Worm (Caenorhabditis elegans): Measurements from ENCODE around the gene frpr-14.

The frpr-14 gene

ce11 chrII:621141-621540 is 29.6 kb upstream of the frpr-14 start (continued):
- TF ChIP-seq snpc-4 (GFP tag; optimal IDR thresholded peaks at IDR 0.05) (no peak), snpc-4 (tag; optimal IDR thresholded peaks at IDR 0.05) (no peak), hsf-1 (GFP tag; IDR thresholded peaks at IDR 0.05) (no peak), unc-62 (GFP tag; optimal IDR thresholded peaks at IDR 0.05) (peak; percentile 24), mel-28 (tag; optimal IDR thresholded peaks at IDR 0.05; ENCODE audit: borderline replicate concordance) (no peak)

DNA sequence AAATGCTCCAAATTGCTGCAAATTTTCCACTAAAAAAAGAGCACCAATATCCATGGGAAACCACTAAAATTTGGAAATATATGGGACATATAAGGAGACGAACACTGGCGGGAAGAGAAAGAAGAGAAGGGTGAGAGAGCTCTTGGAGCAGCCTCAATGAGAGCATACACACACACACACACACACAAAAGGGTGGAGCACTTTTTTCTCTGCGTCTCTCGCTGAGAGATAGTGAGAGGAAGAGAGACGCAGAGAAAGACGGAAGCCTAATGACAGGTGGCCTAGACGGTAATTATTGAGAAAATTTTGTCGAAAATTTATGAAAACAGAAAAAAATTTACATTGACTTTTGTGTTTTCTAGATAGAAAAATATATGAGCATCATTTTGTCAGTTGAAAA is 28.3 kb upstream of the frpr-14 start:
- no peak for TF ChIP-seq nhr-27 (tag; optimal IDR thresholded peaks at IDR 0.05)
- TF ChIP-seq Y79H2A.3 (GFP tag; conservative IDR thresholded peaks at IDR 0.05), result no peak
- TF ChIP-seq die-1 (tag; optimal IDR thresholded peaks at IDR 0.05), result no peak
- TF ChIP-seq egrh-3 (GFP tag; IDR thresholded peaks at IDR 0.05), result no peak
- TF ChIP-seq F55B11.4 (tag; optimal IDR thresholded peaks at IDR 0.05; ENCODE audit: borderline replicate concordance, insufficient read depth), result no peak
- TF ChIP-seq hmg-1.2 (GFP tag; IDR thresholded peaks at IDR 0.05), result peak; percentile 93
- TF ChIP-seq nhr-80 (tag; optimal IDR thresholded peaks at IDR 0.05), result peak; percentile 35

DNA sequence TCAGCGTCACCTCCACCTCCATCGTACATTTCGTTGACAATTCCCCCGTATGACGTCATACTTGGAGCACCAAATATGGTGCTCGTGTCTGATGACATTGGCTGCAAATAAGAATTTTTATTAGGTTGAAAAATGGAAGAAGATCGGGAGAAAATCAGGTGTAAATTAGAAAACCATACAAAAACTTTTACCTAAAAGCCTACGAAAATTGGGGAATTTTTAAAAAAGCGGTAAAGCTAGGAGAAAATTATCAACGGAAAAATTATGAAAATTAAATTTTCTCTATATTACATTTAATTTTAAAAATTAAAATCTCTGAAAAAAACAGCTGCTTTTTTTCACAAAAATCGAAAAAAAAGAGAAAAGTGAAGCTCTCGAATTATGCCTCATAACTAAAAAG is 26.3 kb upstream of the frpr-14 start, which contains the start of gene T04B8.5:
Gene T04B8.5, minus strand, starts transcription at position 101 of the 400 bp plus-strand sequence.
- TF ChIP-seq tbx-9 (tag; optimal IDR thresholded peaks at IDR 0.05; ENCODE audit: borderline replicate concordance) (no peak), hlh-26 (GFP tag; conservative IDR thresholded peaks at IDR 0.05) (no peak)

DNA sequence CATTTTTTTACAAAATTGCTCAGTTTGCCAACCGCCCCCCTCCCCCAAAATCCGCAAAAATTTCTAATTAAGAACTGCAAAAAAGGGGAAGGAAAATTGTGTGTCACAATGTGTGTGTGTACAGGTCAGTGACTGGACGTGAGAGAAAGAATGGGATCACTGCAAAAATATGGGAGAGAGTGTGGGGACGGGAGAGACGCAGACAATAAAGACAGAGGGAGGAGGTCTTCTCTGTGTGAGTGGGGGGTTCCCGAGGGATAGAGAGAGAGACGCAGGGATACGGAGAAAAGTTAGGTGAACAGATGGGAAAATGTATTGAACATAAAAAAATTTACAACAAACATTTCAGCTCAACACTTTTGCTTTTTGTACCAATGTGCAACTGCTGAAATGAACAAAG is 24.8 kb upstream of the frpr-14 start:
- TF ChIP-seq lsy-27 (tag; optimal IDR thresholded peaks at IDR 0.05; ENCODE audit: borderline replicate concordance, insufficient read depth), result no peak
- TF ChIP-seq gei-17 (GFP tag; optimal IDR thresholded peaks at IDR 0.05), result no peak
- TF ChIP-seq K12H6.12 (tag; optimal IDR thresholded peaks at IDR 0.05), result peak; percentile 24
- peak; percentile 57; the same call in 1 of the 2 replicates for TF ChIP-seq zfh-2 (GFP tag; conservative IDR thresholded peaks at IDR 0.05)
- TF ChIP-seq him-1 (tag; optimal IDR thresholded peaks at IDR 0.05), result no peak
- no peak for TF ChIP-seq F10E7.11 (tag; optimal IDR thresholded peaks at IDR 0.05)
- TF ChIP-seq attf-5 (GFP tag; optimal IDR thresholded peaks at IDR 0.05), result no peak
- TF ChIP-seq hmg-1.2 (GFP tag; IDR thresholded peaks at IDR 0.05), result peak; percentile 93
- TF ChIP-seq egrh-3 (GFP tag; IDR thresholded peaks at IDR 0.05), result peak; percentile 20; the same call in 1 of the 2 replicates
- TF ChIP-seq atf-7 (tag; optimal IDR thresholded peaks at IDR 0.05), result no peak
- no peak for TF ChIP-seq nfya-2 (GFP tag; IDR thresholded peaks at IDR 0.05)

DNA sequence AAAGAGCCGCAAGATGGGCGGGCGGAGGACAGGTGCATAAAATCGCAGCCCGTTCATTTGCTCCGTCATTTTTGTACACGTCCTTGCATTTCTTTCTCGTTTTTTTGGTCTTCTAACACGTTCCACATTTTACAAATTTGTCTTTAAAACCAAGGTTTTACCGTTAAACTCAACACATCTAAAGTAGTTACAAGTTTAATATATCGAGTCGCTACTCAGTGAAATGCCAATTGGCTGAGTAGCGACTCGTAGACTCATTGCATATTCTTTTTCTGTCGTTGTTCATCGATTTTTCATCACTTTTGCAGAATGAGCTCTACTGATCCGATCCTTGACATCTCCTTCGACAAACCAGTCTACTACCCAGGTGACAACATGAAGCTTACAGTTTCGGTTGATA is 23.6 kb upstream of the frpr-14 start, which contains the start of gene arrd-1:
Gene arrd-1, plus strand, starts transcription at position 301 of the 400 bp plus-strand sequence.
- TF ChIP-seq hlh-26 (GFP tag; conservative IDR thresholded peaks at IDR 0.05) (no peak), ceh-40 (GFP tag; IDR thresholded peaks at IDR 0.05) (no peak), xnd-1 (tag; optimal IDR thresholded peaks at IDR 0.05) (no peak), unc-62 (GFP tag; optimal IDR thresholded peaks at IDR 0.05) (no peak), hsf-1 (GFP tag; IDR thresholded peaks at IDR 0.05) (no peak), ccch-3 (GFP tag; optimal IDR thresholded peaks at IDR 0.05) (no peak), bed-2 (GFP tag; IDR thresholded peaks at IDR 0.05) (no peak), gei-17 (GFP tag; optimal IDR thresholded peaks at IDR 0.05) (no peak)

- no peak for TF ChIP-seq F22D6.2 (tag; optimal IDR thresholded peaks at IDR 0.05)
Measured at ce11 chrII:627913-628312, 22.8 kb upstream of the frpr-14 start.

- peak; percentile 91 for TF ChIP-seq egrh-3 (GFP tag; IDR thresholded peaks at IDR 0.05)
- TF ChIP-seq Y53F4B.3 (GFP tag; IDR thresholded peaks at IDR 0.05), result peak; percentile 96; the same call in 1 of the 2 replicates
Measured at ce11 chrII:629454-629853, 21.3 kb upstream of the frpr-14 start.
